Fruit fly (Drosophila melanogaster) whole organism: Measurements from ENCODE around the gene CrebA.

Experiments
- CG8478 ChIP-seq: fragments of >200 bp; optimal IDR thresholded peaks from 2 replicates; lab custom pipeline; 2018; ENCODE audit warnings: inconsistent platforms
- Dll ChIP-seq: fragments of >200 bp; optimal IDR thresholded peaks from 2 replicates; lab custom pipeline; 2017
- EcR ChIP-seq, 2 experiments: fragments of >200 bp; optimal IDR thresholded peaks; 2 replicates each; lab custom pipeline; 2017; ENCODE audit warnings: missing biosample characterization in 2 of 2, missing genetic modification characterization in 2 of 2, missing genetic modification reagents in 2 of 2
- pan ChIP-seq: fragments of >200 bp; optimal IDR thresholded peaks from 2 replicates; lab custom pipeline; 2017
- psq ChIP-seq: fragments of >200 bp; optimal IDR thresholded peaks from 2 replicates; lab custom pipeline; 2017
- usp ChIP-seq: fragments of >200 bp; optimal IDR thresholded peaks from 2 replicates; lab custom pipeline; 2017; ENCODE audit warnings: missing biosample characterization, missing genetic modification characterization, mixed read lengths

Gene CrebA

DNA sequence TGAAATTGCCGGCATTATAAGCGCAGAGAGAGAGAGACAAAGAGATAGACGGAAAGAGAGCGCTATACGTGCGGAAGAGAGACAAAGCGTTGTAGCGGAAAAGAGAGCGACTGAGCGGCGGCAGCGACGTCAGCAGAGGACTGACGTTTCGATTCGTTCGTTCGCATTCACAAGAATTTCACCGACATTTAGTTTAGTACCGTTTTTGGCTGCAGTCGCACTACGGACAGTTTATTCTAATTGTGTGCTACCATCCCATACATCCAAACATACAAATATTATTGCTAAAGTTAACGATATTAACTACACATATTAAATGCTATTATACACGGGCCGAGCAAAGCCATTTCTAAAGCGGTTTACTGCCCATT is at the start of gene CrebA:
CrebA (plus strand) TSS at position 168 of the 371 bp plus-strand sequence.
- TF ChIP-seq EcR (GFP tag; optimal IDR thresholded peaks at IDR 0.05; lab: Kevin White, UChicago) (no peak), Dll (lab: Kevin White, UChicago) (no peak), CG8478 (lab: Kevin White, UChicago) (no peak), psq (lab: Kevin White, UChicago) (no peak), usp (no peak), pan (lab: Kevin White, UChicago) (no peak)

DNA sequence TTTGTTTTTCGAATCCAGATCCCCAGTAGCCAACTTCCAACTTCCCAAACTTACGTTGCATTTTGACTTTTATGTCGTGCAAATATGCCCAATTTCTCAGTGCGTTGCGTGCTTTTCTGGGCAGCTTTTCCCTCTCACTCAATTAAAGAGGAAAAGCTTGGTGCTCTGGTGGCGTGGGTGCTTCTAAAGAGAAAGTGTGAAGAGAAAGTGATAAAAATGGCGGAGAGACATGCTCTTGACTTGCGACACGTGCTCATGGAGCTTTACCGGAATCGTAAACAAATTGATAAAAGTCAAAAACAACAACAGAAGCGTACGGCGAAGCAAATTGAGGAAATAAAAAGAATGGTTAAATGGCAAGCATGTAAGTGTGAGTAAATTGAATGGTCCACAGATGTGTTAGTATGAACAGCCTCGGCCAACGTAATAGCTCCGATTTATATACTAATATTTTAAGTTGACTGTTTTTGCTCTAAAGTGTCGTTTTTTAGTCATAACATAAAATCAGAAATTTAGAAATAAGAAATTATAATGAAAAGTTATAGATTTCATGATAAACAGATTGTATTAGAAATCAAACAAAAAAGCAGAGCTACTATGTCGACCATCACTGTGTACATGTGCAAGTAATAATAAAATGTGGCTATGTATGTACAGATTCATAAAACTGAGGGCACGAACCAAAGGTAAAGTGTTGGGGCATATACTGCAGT is 41.2 kb upstream of the CrebA start:
- no peak for TF ChIP-seq usp
- no peak for TF ChIP-seq Dll (lab: Kevin White, UChicago)
- no peak for TF ChIP-seq EcR (GFP tag; optimal IDR thresholded peaks at IDR 0.05; lab: Kevin White, UChicago)
- TF ChIP-seq pan (lab: Kevin White, UChicago), result no peak
- no peak for TF ChIP-seq CG8478 (lab: Kevin White, UChicago)
- no peak for TF ChIP-seq psq (lab: Kevin White, UChicago)

DNA sequence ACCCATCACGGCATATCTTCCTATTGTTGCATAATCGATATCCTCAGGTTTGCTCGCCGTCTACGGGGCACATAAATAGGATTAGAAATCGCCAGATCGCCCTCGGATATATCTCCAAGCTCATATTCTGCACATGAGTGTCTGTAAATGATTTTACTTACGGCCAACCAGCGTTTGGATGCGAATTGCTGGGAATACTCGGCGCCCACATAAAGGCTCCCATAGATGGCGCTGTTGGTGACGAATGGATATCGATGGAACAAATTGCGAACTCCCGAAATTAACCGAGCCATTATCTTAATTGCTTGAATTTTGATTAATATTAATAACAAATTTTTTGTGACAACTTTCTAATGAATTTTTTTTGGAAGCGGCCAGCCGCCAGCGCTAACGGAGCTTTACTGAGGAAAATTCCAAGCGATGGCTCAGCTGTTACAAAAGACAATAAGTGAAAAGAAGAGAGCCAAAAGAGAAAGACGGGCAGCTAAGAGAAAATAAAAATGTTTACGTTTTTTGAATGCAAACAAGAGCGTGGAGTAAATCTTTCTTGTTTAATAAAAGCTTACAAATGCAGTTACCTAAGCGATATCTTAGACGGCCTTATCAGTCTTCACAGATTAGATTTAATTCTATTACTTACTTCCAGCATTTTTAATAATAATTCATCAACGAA is 40.5 kb upstream of the CrebA start:
- TF ChIP-seq EcR (GFP tag; optimal IDR thresholded peaks at IDR 0.05; lab: Kevin White, UChicago) (no peak), Dll (lab: Kevin White, UChicago) (no peak), usp (no peak), pan (lab: Kevin White, UChicago) (no peak), CG8478 (lab: Kevin White, UChicago) (no peak), psq (lab: Kevin White, UChicago) (no peak)

DNA sequence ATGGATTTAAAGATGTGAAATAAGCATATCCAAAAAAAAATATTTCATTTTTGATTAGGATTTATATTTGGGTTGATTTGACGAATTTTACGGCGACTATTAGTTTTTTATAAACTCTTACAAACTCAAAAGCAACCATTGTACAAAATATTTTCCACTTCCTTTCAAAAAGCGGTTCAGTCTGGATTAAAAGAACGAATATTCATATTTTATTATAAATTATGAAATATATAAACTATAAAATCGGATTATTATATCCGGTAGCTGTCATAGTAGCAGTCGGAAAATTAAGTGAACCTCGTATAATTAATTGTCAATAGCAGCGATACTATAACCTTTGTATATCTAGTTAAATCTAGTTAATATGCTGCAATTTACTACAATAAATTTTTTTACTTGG is 39.7 kb upstream of the CrebA start, which contains the start of gene CG12355:
CG12355 (minus strand) TSS at position 101 of the 400 bp plus-strand sequence.
- TF ChIP-seq pan (lab: Kevin White, UChicago) (no peak), psq (lab: Kevin White, UChicago) (no peak), Dll (lab: Kevin White, UChicago) (no peak), usp (no peak), CG8478 (lab: Kevin White, UChicago) (no peak), EcR (GFP tag; optimal IDR thresholded peaks at IDR 0.05; lab: Kevin White, UChicago) (no peak)

DNA sequence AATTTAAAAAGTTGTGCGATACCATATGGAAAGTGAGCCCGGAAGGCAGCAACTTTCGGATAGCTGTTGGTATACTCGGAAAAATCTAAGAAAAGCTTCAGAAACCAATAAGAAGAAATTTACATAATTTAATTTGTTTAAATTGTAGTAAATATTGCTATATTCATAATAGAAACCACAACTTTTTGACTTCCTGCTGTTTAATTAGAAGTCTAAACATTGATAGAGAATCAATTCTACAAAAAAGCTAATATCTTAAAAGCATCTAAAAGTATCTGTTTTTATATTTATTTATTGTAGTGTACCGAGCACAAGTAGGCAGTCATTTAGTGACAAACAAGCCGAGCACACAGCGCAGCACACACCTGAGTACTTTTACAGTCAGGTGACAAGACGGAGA is 38.9 kb upstream of the CrebA start, which contains the start of gene CG13455:
CG13455 (plus strand) TSS at position 301 of the 400 bp plus-strand sequence.
- TF ChIP-seq Dll (lab: Kevin White, UChicago) (no peak), pan (lab: Kevin White, UChicago) (no peak), EcR (GFP tag; optimal IDR thresholded peaks at IDR 0.05; lab: Kevin White, UChicago) (no peak), usp (no peak), CG8478 (lab: Kevin White, UChicago) (no peak), psq (lab: Kevin White, UChicago) (no peak)

DNA sequence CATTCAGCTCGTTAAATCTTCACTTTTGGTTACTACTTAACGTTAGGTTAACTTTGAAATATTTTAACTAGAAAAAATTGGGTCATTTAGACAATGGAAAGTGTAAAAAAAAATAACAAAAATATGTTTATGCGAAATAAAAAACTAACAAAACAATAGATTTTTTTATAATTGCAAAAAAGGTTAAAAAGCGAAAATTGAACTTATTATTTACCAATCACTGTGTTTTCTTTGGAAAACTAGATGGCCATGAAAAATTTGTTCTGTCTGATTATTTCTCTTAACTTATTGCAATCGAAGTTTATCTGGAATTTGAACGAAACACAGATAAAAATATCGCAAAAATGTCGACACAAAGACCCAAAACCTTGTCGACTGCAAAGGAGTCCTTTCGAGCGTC is 37.3 kb upstream of the CrebA start, which contains the start of gene CG7276:
CG7276 (plus strand) TSS at position 301 of the 400 bp plus-strand sequence.
- TF ChIP-seq psq (lab: Kevin White, UChicago) (no peak), CG8478 (lab: Kevin White, UChicago) (no peak), pan (lab: Kevin White, UChicago) (no peak), usp (no peak), Dll (lab: Kevin White, UChicago) (no peak), EcR (GFP tag; optimal IDR thresholded peaks at IDR 0.05; lab: Kevin White, UChicago) (no peak)

DNA sequence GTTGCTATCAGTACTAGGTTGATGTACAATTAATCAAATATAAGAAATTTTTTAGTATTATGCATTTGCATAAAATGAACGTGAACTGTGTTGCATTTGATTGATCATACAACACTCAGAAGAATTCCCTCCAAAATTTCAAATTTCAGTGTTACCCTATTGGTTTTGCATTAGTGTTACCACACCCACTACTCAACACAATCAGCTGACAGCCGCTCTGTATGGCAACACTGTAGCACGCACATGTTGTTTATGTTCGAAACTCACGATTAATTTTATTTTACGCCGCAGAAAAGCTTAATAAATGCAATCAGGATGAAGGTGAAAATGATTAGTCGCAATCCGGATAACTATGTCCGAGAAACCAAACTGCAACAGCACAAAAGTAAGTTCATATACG is 36.5 kb upstream of the CrebA start, which contains the start of gene CG7275:
CG7275 (plus strand) TSS at position 215 of the 400 bp plus-strand sequence.
- TF ChIP-seq pan (lab: Kevin White, UChicago), result no peak
- TF ChIP-seq usp, result no peak
- no peak for TF ChIP-seq CG8478 (lab: Kevin White, UChicago)
- no peak for TF ChIP-seq EcR (GFP tag; optimal IDR thresholded peaks at IDR 0.05; lab: Kevin White, UChicago)
- TF ChIP-seq Dll (lab: Kevin White, UChicago), result no peak
- TF ChIP-seq psq (lab: Kevin White, UChicago), result no peak

DNA sequence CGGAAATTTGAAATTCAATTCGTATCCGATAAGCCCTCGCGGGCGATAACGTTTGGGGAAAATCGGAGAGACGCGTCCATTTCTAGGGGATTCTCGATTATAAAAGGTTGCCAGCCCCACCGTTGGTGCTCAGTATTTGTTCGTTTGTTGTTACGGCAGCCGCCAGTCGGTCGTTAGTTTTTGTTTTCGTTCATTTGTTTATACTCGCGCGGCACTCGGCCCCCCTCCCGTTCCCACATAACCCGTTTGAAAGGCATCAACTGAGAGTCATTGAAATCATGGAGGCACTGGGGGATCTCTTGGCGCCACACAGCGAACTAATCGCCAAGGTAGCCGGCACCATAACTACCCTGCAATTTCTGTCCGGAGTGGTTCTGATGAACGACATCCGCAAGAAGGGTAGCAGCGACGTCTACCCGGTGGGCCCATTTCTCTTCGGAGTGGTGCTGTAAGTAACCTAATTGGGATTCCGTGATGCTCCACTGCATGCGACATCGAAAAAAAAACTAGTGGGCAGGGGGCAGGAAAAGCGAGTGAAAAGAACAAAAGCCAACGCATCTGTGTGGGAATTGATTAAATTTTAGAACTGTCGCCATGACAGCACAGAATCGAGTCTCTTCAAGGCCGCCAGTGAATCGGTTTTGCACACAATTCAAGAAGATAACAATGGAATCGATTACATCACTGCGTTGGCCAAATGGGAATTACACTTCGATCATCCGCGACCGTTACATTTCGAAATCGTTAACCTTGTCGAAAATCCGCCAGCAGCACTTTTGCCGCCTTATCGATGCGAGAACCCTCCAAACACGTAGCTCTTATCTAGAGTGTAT is 34.2 kb upstream of the CrebA start, which contains the start of gene CG7272:
CG7272 (plus strand) TSS at position 126 of the 833 bp plus-strand sequence.
- TF ChIP-seq Dll (lab: Kevin White, UChicago), result no peak
- TF ChIP-seq psq (lab: Kevin White, UChicago), result no peak
- TF ChIP-seq EcR (GFP tag; optimal IDR thresholded peaks at IDR 0.05; lab: Kevin White, UChicago), result no peak
- TF ChIP-seq usp, result no peak
- no peak for TF ChIP-seq pan (lab: Kevin White, UChicago)
- no peak for TF ChIP-seq CG8478 (lab: Kevin White, UChicago)

DNA sequence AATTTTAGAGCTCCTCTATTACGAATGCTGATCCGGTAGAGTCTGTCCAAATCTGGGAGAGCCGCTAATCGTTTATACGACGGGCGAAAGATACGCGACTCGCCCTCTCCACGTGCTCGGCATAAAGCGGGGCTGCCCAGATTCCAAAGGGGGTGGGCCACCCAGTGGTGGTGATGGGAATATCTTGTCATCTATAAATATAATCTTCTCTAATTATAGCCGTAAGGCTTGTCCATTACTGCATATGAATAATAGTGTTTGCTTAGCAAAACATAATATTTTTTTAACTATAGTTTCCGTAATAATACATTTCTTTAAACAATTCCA is 33.6 kb upstream of the CrebA start:
- no peak for TF ChIP-seq CG8478 (lab: Kevin White, UChicago)
- no peak for TF ChIP-seq pan (lab: Kevin White, UChicago)
- TF ChIP-seq Dll (lab: Kevin White, UChicago), result no peak
- no peak for TF ChIP-seq usp
- TF ChIP-seq EcR (GFP tag; optimal IDR thresholded peaks at IDR 0.05; lab: Kevin White, UChicago), result no peak
- no peak for TF ChIP-seq psq (lab: Kevin White, UChicago)

DNA sequence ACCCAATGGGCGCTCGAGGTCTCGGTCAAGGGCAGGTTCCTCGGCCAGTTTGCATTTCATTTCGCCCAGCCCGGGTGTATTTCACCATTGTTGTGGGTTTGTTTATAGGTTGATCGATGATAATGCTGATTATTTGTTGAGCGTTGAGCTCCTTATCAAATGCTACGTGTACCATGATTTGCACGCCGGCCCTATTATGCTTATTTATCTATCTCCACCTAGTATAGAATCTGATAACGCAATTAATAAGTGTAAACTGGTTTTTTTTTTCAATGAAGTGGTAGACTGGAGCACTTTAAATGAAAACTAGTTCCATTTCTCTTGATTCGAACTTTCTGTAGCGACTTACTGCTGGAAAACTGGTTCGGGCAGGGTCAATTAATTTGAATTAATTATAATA is 32.9 kb upstream of the CrebA start:
- TF ChIP-seq pan (lab: Kevin White, UChicago), result no peak
- no peak for TF ChIP-seq usp
- TF ChIP-seq CG8478 (lab: Kevin White, UChicago), result no peak
- no peak for TF ChIP-seq Dll (lab: Kevin White, UChicago)
- TF ChIP-seq EcR (GFP tag; optimal IDR thresholded peaks at IDR 0.05; lab: Kevin White, UChicago), result no peak
- no peak for TF ChIP-seq psq (lab: Kevin White, UChicago)
